Fruit fly (Drosophila melanogaster) whole organism, embryonic: ENCODE data around the gene lectin-33A.

Experiments
- CG10147 ChIP-seq: fragments of 200-800 bp; sonication (Bioruptor generic); optimal IDR thresholded peaks from 2 replicates; lab custom pipeline; 2019; ENCODE audit warnings: missing biosample characterization, mild to moderate bottlenecking, missing genetic modification characterization, moderate library complexity
- CG12071 ChIP-seq: fragments of 200-800 bp; sonication (Bioruptor generic); optimal IDR thresholded peaks from 3 replicates; lab custom pipeline; 2018; ENCODE audit warnings: missing biosample characterization, mild to moderate bottlenecking, missing genetic modification characterization
- CG12236 ChIP-seq: fragments of 200-800 bp; sonication (Bioruptor generic); optimal IDR thresholded peaks from 2 replicates; lab custom pipeline; 2016; ENCODE audit warnings: missing biosample characterization, missing genetic modification characterization
- CG12659 ChIP-seq: fragments of 200-800 bp; sonication (Bioruptor generic); optimal IDR thresholded peaks from 3 replicates; lab custom pipeline; 2017; ENCODE audit warnings: mild to moderate bottlenecking, missing biosample characterization, missing genetic modification reagents, missing genetic modification characterization
- CG12744 ChIP-seq: fragments of 200-800 bp; sonication (Bioruptor generic); optimal IDR thresholded peaks from 2 replicates; lab custom pipeline; 2016; ENCODE audit warnings: missing biosample characterization, missing genetic modification characterization
- CG13123 ChIP-seq: fragments of 200-800 bp; sonication (Bioruptor generic); optimal IDR thresholded peaks from 2 replicates; lab custom pipeline; 2016; ENCODE audit warnings: missing biosample characterization, missing genetic modification characterization
- CG15073 ChIP-seq: fragments of 200-800 bp; sonication (Bioruptor generic); optimal IDR thresholded peaks from 2 replicates; lab custom pipeline; 2016; ENCODE audit warnings: missing biosample characterization, missing genetic modification characterization
- CG1529 ChIP-seq: fragments of 200-800 bp; sonication (Bioruptor generic); optimal IDR thresholded peaks from 3 replicates; lab custom pipeline; 2018; ENCODE audit warnings: missing biosample characterization, missing genetic modification characterization
- CG17361 ChIP-seq: fragments of 200-800 bp; sonication (Bioruptor generic); IDR thresholded peaks from 3 replicates; pipeline ENCODE4 v1.3.6; 2022; ENCODE audit warnings: missing biosample characterization, missing genetic modification characterization
- CG17612 ChIP-seq: fragments of 200-800 bp; sonication (Bioruptor generic); IDR thresholded peaks from 2 replicates; pipeline ENCODE4 v1.3.6; 2022; ENCODE audit warnings: missing biosample characterization, missing genetic modification characterization
- CG1792 ChIP-seq: fragments of 200-800 bp; sonication (Bioruptor generic); optimal IDR thresholded peaks from 2 replicates; lab custom pipeline; 2016; ENCODE audit warnings: missing biosample characterization, missing genetic modification characterization
- CG2202 ChIP-seq: fragments of 200-800 bp; sonication (Bioruptor generic); optimal IDR thresholded peaks from 2 replicates; lab custom pipeline; 2018; ENCODE audit warnings: missing biosample characterization, mild to moderate bottlenecking, missing genetic modification characterization
- CG2712 ChIP-seq: fragments of 200-800 bp; optimal IDR thresholded peaks from 3 replicates; lab custom pipeline; 2019; ENCODE audit warnings: missing biosample characterization, mild to moderate bottlenecking, missing genetic modification characterization, moderate library complexity
- CG2875 ChIP-seq: fragments of 200-800 bp; sonication (Bioruptor generic); optimal IDR thresholded peaks from 2 replicates; lab custom pipeline; 2017; ENCODE audit warnings: missing biosample characterization, mild to moderate bottlenecking, missing genetic modification characterization, missing genetic modification reagents
- CG31388 ChIP-seq: fragments of 200-800 bp; sonication (Bioruptor generic); optimal IDR thresholded peaks from 2 replicates; lab custom pipeline; 2016; ENCODE audit warnings: missing biosample characterization, missing genetic modification characterization
- CG4360 ChIP-seq: fragments of 200-800 bp; sonication (Bioruptor generic); IDR thresholded peaks from 2 replicates; pipeline ENCODE4 v1.3.6; 2022; ENCODE audit warnings: missing biosample characterization, missing genetic modification characterization
- CG4820 ChIP-seq: fragments of 200-800 bp; sonication (Bioruptor generic); optimal IDR thresholded peaks from 3 replicates; lab custom pipeline; 2016; ENCODE audit warnings: missing biosample characterization, missing genetic modification characterization
- CG5180 ChIP-seq: fragments of 200-800 bp; sonication (Bioruptor generic); optimal IDR thresholded peaks from 3 replicates; lab custom pipeline; 2017; ENCODE audit warnings: missing biosample characterization, missing genetic modification characterization, mild to moderate bottlenecking, moderate library complexity, missing genetic modification reagents
- CG7786 ChIP-seq: fragments of 200-800 bp; sonication (Bioruptor generic); optimal IDR thresholded peaks from 2 replicates; lab custom pipeline; 2016; ENCODE audit warnings: missing biosample characterization, missing genetic modification characterization
- Dip3 ChIP-seq: fragments of 200-800 bp; sonication (Bioruptor generic); optimal IDR thresholded peaks from 3 replicates; lab custom pipeline; 2016; ENCODE audit warnings: missing biosample characterization, missing genetic modification characterization
- Dll ChIP-seq: fragments of 200-800 bp; sonication (Bioruptor generic); IDR thresholded peaks from 4 replicates; pipeline ENCODE4 v1.3.6; 2022; ENCODE audit warnings: missing biosample characterization, missing genetic modification characterization; ENCODE audit not compliant: partially characterized antibody
- Dref ChIP-seq: fragments of 200-800 bp; sonication (Bioruptor generic); IDR thresholded peaks from 2 replicates; pipeline ENCODE4 v1.3.6; 2022; ENCODE audit warnings: missing biosample characterization, missing genetic modification characterization
- Fer2 ChIP-seq: fragments of 200-800 bp; sonication (Bioruptor generic); optimal IDR thresholded peaks from 2 replicates; lab custom pipeline; 2018; ENCODE audit warnings: missing biosample characterization, mild to moderate bottlenecking, missing genetic modification characterization, moderate library complexity
- H2.0 ChIP-seq: fragments of 200-800 bp; sonication (Bioruptor generic); IDR thresholded peaks from 2 replicates; pipeline ENCODE4 v1.3.6; 2022; ENCODE audit warnings: missing biosample characterization, missing genetic modification characterization
- HLHmδ ChIP-seq: fragments of 200-800 bp; sonication (Bioruptor generic); optimal IDR thresholded peaks from 2 replicates; lab custom pipeline; 2018; ENCODE audit warnings: missing biosample characterization, mild to moderate bottlenecking, missing genetic modification characterization, moderate library complexity
- Jarid2 ChIP-seq: fragments of 200-800 bp; sonication (Bioruptor generic); optimal IDR thresholded peaks from 3 replicates; lab custom pipeline; 2017; ENCODE audit warnings: mild to moderate bottlenecking, missing biosample characterization, missing genetic modification reagents, missing genetic modification characterization
- Kr ChIP-seq: fragments of 200-800 bp; sonication (Bioruptor generic); optimal IDR thresholded peaks from 2 replicates; lab custom pipeline; 2017; ENCODE audit warnings: missing biosample characterization, mild to moderate bottlenecking, missing genetic modification characterization
- MBD-R2 ChIP-seq: fragments of 200-800 bp; sonication (Bioruptor generic); IDR thresholded peaks from 2 replicates; pipeline ENCODE4 v1.3.6; 2022; ENCODE audit warnings: missing biosample characterization, missing genetic modification characterization
- Meics ChIP-seq: fragments of 200-800 bp; sonication (Bioruptor generic); optimal IDR thresholded peaks from 2 replicates; lab custom pipeline; 2017; ENCODE audit warnings: missing biosample characterization, mild to moderate bottlenecking, missing genetic modification characterization
- Myb ChIP-seq: fragments of 200-800 bp; sonication (Bioruptor generic); optimal IDR thresholded peaks from 2 replicates; lab custom pipeline; 2016; ENCODE audit warnings: missing biosample characterization, missing genetic modification characterization
- NK7.1 ChIP-seq: fragments of 200-800 bp; sonication (Bioruptor generic); optimal IDR thresholded peaks from 3 replicates; lab custom pipeline; 2016; ENCODE audit warnings: missing biosample characterization, missing genetic modification characterization
- Nf-YB ChIP-seq: fragments of 200-800 bp; sonication (Bioruptor generic); optimal IDR thresholded peaks from 3 replicates; lab custom pipeline; 2019; ENCODE audit warnings: missing biosample characterization, mild to moderate bottlenecking, missing genetic modification characterization, moderate library complexity
- Poxn ChIP-seq: fragments of 200-800 bp; sonication (Bioruptor generic); IDR thresholded peaks from 2 replicates; pipeline ENCODE4 v1.3.6; 2022; ENCODE audit warnings: missing biosample characterization, missing genetic modification characterization
- Ptx1 ChIP-seq: fragments of 200-800 bp; sonication (Bioruptor generic); IDR thresholded peaks from 2 replicates; pipeline ENCODE4 v1.3.6; 2022; ENCODE audit warnings: missing biosample characterization, missing genetic modification characterization
- Sry-δ ChIP-seq: fragments of 200-800 bp; sonication (Bioruptor generic); optimal IDR thresholded peaks from 2 replicates; lab custom pipeline; 2016; ENCODE audit warnings: missing biosample characterization, missing genetic modification characterization
- ase ChIP-seq: fragments of 200-800 bp; sonication (Bioruptor generic); IDR thresholded peaks from 3 replicates; pipeline ENCODE4 v1.3.6; 2022; ENCODE audit warnings: missing biosample characterization, missing genetic modification characterization
- az2 ChIP-seq: fragments of 200-800 bp; sonication (Bioruptor generic); optimal IDR thresholded peaks from 3 replicates; lab custom pipeline; 2016; ENCODE audit warnings: missing biosample characterization, missing genetic modification characterization
- ems ChIP-seq: fragments of 200-800 bp; sonication (Bioruptor generic); optimal IDR thresholded peaks from 3 replicates; lab custom pipeline; 2016; ENCODE audit warnings: missing biosample characterization, missing genetic modification characterization
- en ChIP-seq: fragments of 200-800 bp; sonication (Bioruptor generic); optimal IDR thresholded peaks from 2 replicates; lab custom pipeline; 2016; ENCODE audit warnings: missing biosample characterization, missing genetic modification characterization
- ewg ChIP-seq: fragments of 200-800 bp; sonication (Bioruptor generic); optimal IDR thresholded peaks from 3 replicates; lab custom pipeline; 2017; ENCODE audit warnings: mild to moderate bottlenecking, missing biosample characterization, missing genetic modification reagents, missing genetic modification characterization
- gcm ChIP-seq: fragments of 200-800 bp; sonication (Bioruptor generic); optimal IDR thresholded peaks from 2 replicates; lab custom pipeline; 2019; ENCODE audit warnings: missing biosample characterization, mild to moderate bottlenecking, missing genetic modification characterization, moderate library complexity
- gfzf ChIP-seq: fragments of 200-800 bp; sonication (Bioruptor generic); optimal IDR thresholded peaks from 2 replicates; lab custom pipeline; 2016; ENCODE audit warnings: missing biosample characterization, mild to moderate bottlenecking, missing genetic modification characterization, moderate library complexity
- gt ChIP-seq: fragments of 200-800 bp; sonication (Bioruptor generic); IDR thresholded peaks from 2 replicates; pipeline ENCODE4 v1.3.6; 2022; ENCODE audit warnings: missing biosample characterization, missing genetic modification characterization
- nmo ChIP-seq: fragments of 200-800 bp; sonication (Bioruptor generic); optimal IDR thresholded peaks from 2 replicates; lab custom pipeline; 2018; ENCODE audit warnings: missing biosample characterization, mild to moderate bottlenecking, missing genetic modification characterization, moderate library complexity
- row ChIP-seq: fragments of 200-800 bp; sonication (Bioruptor generic); IDR thresholded peaks from 3 replicates; pipeline ENCODE4 v1.3.6; 2022; ENCODE audit warnings: missing biosample characterization, missing genetic modification characterization
- scrt ChIP-seq: fragments of 200-800 bp; sonication (Bioruptor generic); optimal IDR thresholded peaks from 2 replicates; lab custom pipeline; 2018; ENCODE audit warnings: missing biosample characterization, mild to moderate bottlenecking, missing genetic modification characterization, moderate library complexity
- sens ChIP-seq: fragments of 200-800 bp; sonication (Bioruptor generic); peaks from one replicate; lab custom pipeline; 2016; ENCODE audit warnings: missing biosample characterization, missing genetic modification characterization
- sna ChIP-seq: fragments of 200-800 bp; sonication (Bioruptor generic); IDR thresholded peaks from 2 replicates; pipeline ENCODE4 v1.3.6; 2022; ENCODE audit warnings: missing biosample characterization, missing genetic modification characterization; ENCODE audit not compliant: partially characterized antibody
- unpg ChIP-seq: fragments of 200-800 bp; sonication (Bioruptor generic); optimal IDR thresholded peaks from 3 replicates; lab custom pipeline; 2018; ENCODE audit warnings: missing biosample characterization, mild to moderate bottlenecking, missing genetic modification characterization, moderate library complexity
- zen ChIP-seq: fragments of 200-800 bp; sonication (Bioruptor generic); optimal IDR thresholded peaks from 3 replicates; lab custom pipeline; 2018; ENCODE audit warnings: missing biosample characterization, mild to moderate bottlenecking, missing genetic modification characterization, moderate library complexity

lectin-33A gene

DNA sequence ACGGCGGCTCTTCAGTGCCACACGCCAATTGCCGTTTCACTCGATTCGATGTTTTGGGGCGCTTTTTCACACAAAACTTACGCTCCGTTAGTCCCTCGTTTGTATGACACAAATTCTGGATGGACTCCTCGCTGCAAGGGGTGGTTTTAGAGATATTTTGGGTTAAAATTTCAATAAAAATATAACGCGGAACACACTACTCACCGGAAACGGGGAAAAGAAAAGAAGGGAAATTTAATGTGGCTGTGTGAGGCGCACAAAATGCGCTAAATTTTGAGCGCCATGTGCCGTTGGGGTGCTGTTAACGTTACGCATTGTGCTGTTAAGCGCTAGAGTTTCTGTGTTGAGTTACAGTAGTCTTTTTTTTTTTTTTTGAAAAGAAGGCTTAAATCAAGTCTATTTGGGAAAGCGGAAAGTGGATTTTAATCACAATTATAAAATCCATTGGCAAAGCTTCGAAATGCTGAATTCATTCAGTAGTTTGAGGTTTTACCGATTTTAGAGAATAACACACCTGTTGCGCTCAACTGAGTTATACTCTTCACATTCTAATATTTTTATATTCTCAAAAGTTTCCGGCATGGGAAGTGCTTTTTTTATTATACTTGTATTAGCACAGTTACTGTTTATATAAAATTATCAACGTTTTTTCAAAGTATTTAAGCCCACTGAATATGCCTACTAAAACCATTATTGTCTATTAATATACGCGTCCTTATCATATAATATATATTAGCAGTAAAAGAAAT is 2.2 kb downstream of the lectin-33A start, which contains the start of gene RpL9 (continued):
- TF ChIP-seq row (GFP tag; lab: Robert Waterston, UW) (peak; percentile 42; the same call in 2 of the 3 replicates), sna (no peak), ems (GFP tag; lab: Kevin White, UChicago) (no peak), Poxn (GFP tag; lab: Robert Waterston, UW) (no peak), Nf-YB (no peak), az2 (GFP tag; lab: Kevin White, UChicago) (peak; percentile 39), MBD-R2 (GFP tag; lab: Robert Waterston, UW) (peak; percentile 69), Meics (GFP tag; lab: Kevin White, UChicago) (peak; percentile 86), ase (GFP tag; lab: Robert Waterston, UW) (no peak; the same call in 2 of the 3 replicates), Fer2 (tag; lab: Kevin White, UChicago) (peak; percentile 48), Dref (GFP tag; lab: Robert Waterston, UW) (no peak), zen (tag; lab: Kevin White, UChicago) (peak; percentile 12), unpg (GFP tag; lab: Kevin White, UChicago) (peak; percentile 79), CG31388 (no peak), CG2202 (tag; lab: Kevin White, UChicago) (peak; percentile 67), CG2875 (peak; percentile 73), CG13123 (GFP tag; lab: Kevin White, UChicago) (no peak), Jarid2 (GFP tag; lab: Kevin White, UChicago) (no peak), NK7.1 (GFP tag; lab: Kevin White, UChicago) (peak; percentile 76), nmo (no peak), ewg (GFP tag; lab: Kevin White, UChicago) (no peak), Myb (peak; percentile 43), CG4360 (GFP tag; lab: Robert Waterston, UW) (peak; percentile 23), CG12744 (GFP tag; lab: Kevin White, UChicago) (peak; percentile 14), CG4820 (no peak), gt (GFP tag; lab: Robert Waterston, UW) (no peak), CG17361 (peak; percentile 50; the same call in 2 of the 3 replicates), HLHmδ (peak; percentile 79), Kr (GFP tag; lab: Kevin White, UChicago) (no peak), H2.0 (peak; percentile 34), gfzf (peak; percentile 72), scrt (peak; percentile 77), CG2712 (tag; lab: Kevin White, UChicago) (peak; percentile 50), CG12236 (peak; percentile 37), CG10147 (GFP tag; lab: Kevin White, UChicago) (no peak), CG15073 (GFP tag; lab: Kevin White, UChicago) (no peak), gcm (GFP tag; lab: Kevin White, UChicago) (no peak), CG5180 (GFP tag; lab: Kevin White, UChicago) (peak; percentile 67), CG12659 (GFP tag; lab: Kevin White, UChicago) (peak; percentile 83), CG12071 (GFP tag; lab: Kevin White, UChicago) (no peak), CG1529 (peak; percentile 69), sens (GFP tag; lab: Kevin White, UChicago) (peak; percentile 93), Sry-δ (GFP tag; lab: Kevin White, UChicago) (peak; percentile 7), CG1792 (GFP tag; lab: Kevin White, UChicago) (peak; percentile 45), en (GFP tag; lab: Kevin White, UChicago) (peak; percentile 68), CG7786 (GFP tag; lab: Kevin White, UChicago) (no peak), Dip3 (GFP tag; lab: Kevin White, UChicago) (peak; percentile 45), Ptx1 (GFP tag; lab: Robert Waterston, UW) (no peak), CG17612 (GFP tag; lab: Robert Waterston, UW) (no peak), Dll (GFP tag; lab: Robert Waterston, UW) (no peak)
